Worm (Caenorhabditis elegans): Measurements from ENCODE around the gene mua-3.

- no peak for TF ChIP-seq pha-4 (GFP tag; IDR thresholded peaks at IDR 0.05)
- TF ChIP-seq pha-4 (tag; optimal IDR thresholded peaks at IDR 0.05), result no peak
- no peak for TF ChIP-seq nhr-237 (tag; optimal IDR thresholded peaks at IDR 0.05)
- no peak for TF ChIP-seq fkh-10 (GFP tag; optimal IDR thresholded peaks at IDR 0.05)
- no peak for TF ChIP-seq skn-1 (tag; optimal IDR thresholded peaks at IDR 0.05)
These were observed 19.8 kb upstream of the mua-3 start, which contains the start of gene K08E5.6 for ce11 chrIII:10140732-10141131.
